Worm (Caenorhabditis elegans) whole organism, young adult: ENCODE data around the gene F53B7.4.

Source experiments
- B0019.2 ChIP-seq: fragments of 200-800 bp; sonication (Bioruptor generic); conservative IDR thresholded peaks from 2 replicates; pipeline ENCODE4 v1.3.6; 2022; ENCODE audit warnings: missing genetic modification reagents, missing genetic modification characterization, missing compliant biosample characterization
- B0035.1 ChIP-seq: sonication (generic microtip); optimal IDR thresholded peaks from 2 replicates; lab custom pipeline; 2016; ENCODE audit warnings: missing genetic modification characterization, mild to moderate bottlenecking, missing compliant biosample characterization, missing genotype, missing genetic modification reagents
- B0336.3 ChIP-seq: fragments of 200-800 bp; sonication (Bioruptor generic); IDR thresholded peaks from 2 replicates; pipeline ENCODE4 v1.3.6; 2022; ENCODE audit warnings: missing genetic modification characterization, missing compliant biosample characterization
- C06A6.2 ChIP-seq: fragments of 200-800 bp; sonication (Bioruptor generic); conservative IDR thresholded peaks from 2 replicates; pipeline ENCODE4 v1.3.6; 2022; ENCODE audit warnings: missing genetic modification characterization, missing compliant biosample characterization
- C17E4.6 ChIP-seq: fragments of 200-800 bp; sonication (Bioruptor generic); IDR thresholded peaks from 2 replicates; pipeline ENCODE4 v1.3.6; 2022; ENCODE audit warnings: missing genetic modification reagents, missing genetic modification characterization, missing compliant biosample characterization
- F33H1.4 ChIP-seq: fragments of 200-800 bp; sonication (Bioruptor generic); IDR thresholded peaks from 2 replicates; pipeline ENCODE4 v1.3.6; 2022; ENCODE audit warnings: missing genetic modification reagents, missing genetic modification characterization, missing compliant biosample characterization
- F37B4.10 ChIP-seq: fragments of 200-800 bp; sonication (Bioruptor generic); IDR thresholded peaks from 2 replicates; pipeline ENCODE4 v1.3.6; 2022; ENCODE audit warnings: missing genetic modification characterization, missing compliant biosample characterization
- F39B2.1 ChIP-seq: fragments of 200-800 bp; sonication (Bioruptor generic); IDR thresholded peaks from 2 replicates; pipeline ENCODE4 v1.3.6; 2022; ENCODE audit warnings: missing genetic modification reagents, missing genetic modification characterization, missing compliant biosample characterization
- Y53F4B.3 ChIP-seq: fragments of 200-800 bp; sonication (Bioruptor generic); IDR thresholded peaks from 2 replicates; pipeline ENCODE4 v1.3.6; 2022; ENCODE audit warnings: missing genetic modification reagents, missing genetic modification characterization, missing compliant biosample characterization
- Y56A3A.18 ChIP-seq: fragments of 200-800 bp; sonication (Bioruptor generic); IDR thresholded peaks from 2 replicates; pipeline ENCODE4 v1.3.6; 2022; ENCODE audit warnings: missing genetic modification reagents, missing genetic modification characterization, missing compliant biosample characterization
- Y79H2A.3 ChIP-seq: fragments of 200-800 bp; sonication (Bioruptor generic); conservative IDR thresholded peaks from 2 replicates; pipeline ENCODE4 v1.3.6; 2022; ENCODE audit warnings: missing genetic modification reagents, missing genetic modification characterization, missing compliant biosample characterization
- ZK185.1 ChIP-seq: sonication (generic microtip); optimal IDR thresholded peaks from 2 replicates; lab custom pipeline; 2016; ENCODE audit warnings: mild to moderate bottlenecking, missing genetic modification characterization, missing compliant biosample characterization; ENCODE audit not compliant: poor library complexity, severe bottlenecking
- attf-3 ChIP-seq: fragments of 200-800 bp; sonication (Bioruptor generic); conservative IDR thresholded peaks from 2 replicates; pipeline ENCODE4 v1.3.6; 2022; ENCODE audit warnings: missing genetic modification reagents, missing genetic modification characterization, missing compliant biosample characterization
- bed-1 ChIP-seq: fragments of 200-800 bp; sonication (Bioruptor generic); IDR thresholded peaks from 2 replicates; pipeline ENCODE4 v1.3.6; 2022; ENCODE audit warnings: missing genetic modification reagents, missing genetic modification characterization, missing compliant biosample characterization
- bed-2 ChIP-seq: fragments of 200-800 bp; sonication (Bioruptor generic); IDR thresholded peaks from 2 replicates; pipeline ENCODE4 v1.3.6; 2022; ENCODE audit warnings: missing genetic modification reagents, missing genetic modification characterization, missing compliant biosample characterization
- cebp-1 ChIP-seq, 2 experiments: fragments of 200-800 bp in 1 of 2; sonication (Bioruptor generic) in 1 of 2; sonication (generic microtip) in 1 of 2; IDR thresholded peaks in 1 of 2; optimal IDR thresholded peaks in 1 of 2; 2 replicates each; pipeline versions ENCODE4 v1.3.6 to Lab custom; 2017 to 2022; ENCODE audit warnings: missing compliant biosample characterization in 2 of 2, missing genetic modification characterization in 2 of 2, mild to moderate bottlenecking in 1 of 2, missing genetic modification reagents in 1 of 2, moderate library complexity in 1 of 2
- cebp-2 ChIP-seq: fragments of 200-800 bp; sonication (Bioruptor generic); IDR thresholded peaks from 2 replicates; pipeline ENCODE4 v1.3.6; 2022; ENCODE audit warnings: missing genetic modification characterization, missing compliant biosample characterization
- ceh-100 ChIP-seq: fragments of 200-800 bp; sonication (Bioruptor generic); IDR thresholded peaks from 2 replicates; pipeline ENCODE4 v1.3.6; 2022; ENCODE audit warnings: missing genetic modification reagents, missing genetic modification characterization, missing compliant biosample characterization
- ceh-79 ChIP-seq: sonication (generic microtip); optimal IDR thresholded peaks from 2 replicates; lab custom pipeline; 2017; ENCODE audit warnings: mild to moderate bottlenecking, missing genetic modification characterization, missing compliant biosample characterization
- dox-1 ChIP-seq: fragments of 200-800 bp; sonication (Bioruptor generic); IDR thresholded peaks from 2 replicates; pipeline ENCODE4 v1.3.6; 2022; ENCODE audit warnings: missing genetic modification reagents, missing genetic modification characterization, missing compliant biosample characterization
- egrh-3 ChIP-seq: fragments of 200-800 bp; sonication (Bioruptor generic); IDR thresholded peaks from 2 replicates; pipeline ENCODE4 v1.3.6; 2022; ENCODE audit warnings: missing genetic modification reagents, missing genetic modification characterization, missing compliant biosample characterization
- ekl-4 ChIP-seq: fragments of 200-800 bp; sonication (Bioruptor generic); IDR thresholded peaks from 2 replicates; pipeline ENCODE4 v1.3.6; 2022; ENCODE audit warnings: missing genetic modification reagents, missing genetic modification characterization, missing compliant biosample characterization
- ets-4 ChIP-seq: fragments of 200-800 bp; sonication (Bioruptor generic); optimal IDR thresholded peaks from 2 replicates; lab custom pipeline; 2018; ENCODE audit warnings: mild to moderate bottlenecking, missing genetic modification characterization, missing compliant biosample characterization
- fkh-3 ChIP-seq: sonication (generic microtip); optimal IDR thresholded peaks from 2 replicates; lab custom pipeline; 2016; ENCODE audit warnings: mild to moderate bottlenecking, missing genetic modification characterization, missing compliant biosample characterization
- hlh-26 ChIP-seq: fragments of 200-800 bp; sonication (Bioruptor generic); conservative IDR thresholded peaks from 2 replicates; pipeline ENCODE4 v1.3.6; 2022; ENCODE audit warnings: missing genetic modification reagents, missing genetic modification characterization, missing compliant biosample characterization
- hmg-1.2 ChIP-seq: fragments of 200-800 bp; sonication (Bioruptor generic); IDR thresholded peaks from 2 replicates; pipeline ENCODE4 v1.3.6; 2022; ENCODE audit warnings: missing genetic modification reagents, missing genetic modification characterization, missing compliant biosample characterization
- hrde-1 ChIP-seq: sonication (generic microtip); optimal IDR thresholded peaks from 2 replicates; lab custom pipeline; 2016; ENCODE audit warnings: missing genetic modification characterization, mild to moderate bottlenecking, missing compliant biosample characterization, moderate library complexity, missing genotype, missing genetic modification reagents, borderline replicate concordance
- lin-40 ChIP-seq: sonication (generic microtip); optimal IDR thresholded peaks from 2 replicates; lab custom pipeline; 2016; ENCODE audit warnings: missing genetic modification characterization, mild to moderate bottlenecking, missing compliant biosample characterization, missing genotype, missing genetic modification reagents
- lin-54 ChIP-seq: fragments of 200-800 bp; sonication (Bioruptor generic); optimal IDR thresholded peaks from 2 replicates; lab custom pipeline; 2018; ENCODE audit warnings: mild to moderate bottlenecking, missing genetic modification characterization, missing compliant biosample characterization
- lir-1 ChIP-seq: fragments of 200-800 bp; sonication (Bioruptor generic); conservative IDR thresholded peaks from 2 replicates; pipeline ENCODE4 v1.3.6; 2022; ENCODE audit warnings: missing genetic modification reagents, missing genetic modification characterization, missing compliant biosample characterization
- lsl-1 ChIP-seq: fragments of 200-800 bp; sonication (Bioruptor generic); optimal IDR thresholded peaks from 2 replicates; lab custom pipeline; 2018; ENCODE audit warnings: mild to moderate bottlenecking, missing genetic modification characterization, moderate library complexity, missing compliant biosample characterization
- madf-3 ChIP-seq: fragments of 200-800 bp; sonication (Bioruptor generic); IDR thresholded peaks from 2 replicates; pipeline ENCODE4 v1.3.6; 2022; ENCODE audit warnings: missing genetic modification reagents, missing genetic modification characterization, missing compliant biosample characterization
- madf-6 ChIP-seq: fragments of 200-800 bp; sonication (Bioruptor generic); IDR thresholded peaks from 2 replicates; pipeline ENCODE4 v1.3.6; 2022; ENCODE audit warnings: missing genetic modification reagents, missing genetic modification characterization, missing compliant biosample characterization
- mel-28 ChIP-seq: sonication (generic microtip); optimal IDR thresholded peaks from 2 replicates; lab custom pipeline; 2016; ENCODE audit warnings: borderline replicate concordance, mild to moderate bottlenecking, missing genetic modification characterization, missing compliant biosample characterization
- mes-4 ChIP-seq: sonication (generic microtip); optimal IDR thresholded peaks from 2 replicates; lab custom pipeline; 2016; ENCODE audit warnings: missing genotype, missing genetic modification characterization, missing compliant biosample characterization
- nhr-120 ChIP-seq: fragments of 200-800 bp; sonication (Bioruptor generic); IDR thresholded peaks from 2 replicates; pipeline ENCODE4 v1.3.6; 2022; ENCODE audit warnings: missing genetic modification characterization, missing compliant biosample characterization
- nhr-27 ChIP-seq: fragments of 200-800 bp; sonication (Bioruptor generic); optimal IDR thresholded peaks from 2 replicates; lab custom pipeline; 2018; ENCODE audit warnings: mild to moderate bottlenecking, missing genetic modification characterization, moderate library complexity, missing compliant biosample characterization
- nhr-80 ChIP-seq: sonication (generic microtip); optimal IDR thresholded peaks from 2 replicates; lab custom pipeline; 2016; ENCODE audit warnings: missing genetic modification characterization, missing compliant biosample characterization
- pha-4 ChIP-seq: fragments of 150-350 bp; sonication (generic microtip); optimal IDR thresholded peaks from 2 replicates; lab custom pipeline; 2014; ENCODE audit warnings: missing biosample characterization, missing genetic modification reagents, missing genetic modification characterization
- rec-8 ChIP-seq, 2 experiments: sonication (generic microtip); optimal IDR thresholded peaks; 2 replicates each; lab custom pipeline; 2016; ENCODE audit warnings: mild to moderate bottlenecking in 2 of 2, missing genetic modification characterization in 2 of 2, missing genetic modification reagents in 2 of 2, missing genotype in 2 of 2, missing biosample characterization in 1 of 2, missing compliant biosample characterization in 1 of 2, moderate library complexity in 1 of 2
- snpc-1.1 ChIP-seq: sonication (generic microtip); optimal IDR thresholded peaks from 2 replicates; lab custom pipeline; 2017; ENCODE audit warnings: missing genetic modification characterization, mild to moderate bottlenecking, missing compliant biosample characterization, antibody characterized with exemption, moderate library complexity, missing genotype, missing genetic modification reagents; ENCODE audit not compliant: insufficient read depth
- snpc-1.3 ChIP-seq: sonication (generic microtip); optimal IDR thresholded peaks from 2 replicates; lab custom pipeline; 2017; ENCODE audit warnings: missing genetic modification characterization, mild to moderate bottlenecking, missing compliant biosample characterization, antibody characterized with exemption, moderate library complexity, missing genotype, missing genetic modification reagents; ENCODE audit not compliant: insufficient read depth
- snpc-3.4 ChIP-seq: sonication (generic microtip); optimal IDR thresholded peaks from 2 replicates; lab custom pipeline; 2017; ENCODE audit warnings: missing genetic modification characterization, mild to moderate bottlenecking, missing compliant biosample characterization, antibody characterized with exemption, moderate library complexity, missing genotype, missing genetic modification reagents
- somi-1 ChIP-seq: fragments of 200-800 bp; sonication (Bioruptor generic); optimal IDR thresholded peaks from 2 replicates; lab custom pipeline; 2018; ENCODE audit warnings: mild to moderate bottlenecking, missing genetic modification characterization, missing compliant biosample characterization
- ztf-3 ChIP-seq: fragments of 200-800 bp; sonication (Bioruptor generic); optimal IDR thresholded peaks from 2 replicates; lab custom pipeline; 2018; ENCODE audit warnings: mild to moderate bottlenecking, missing genetic modification characterization, missing compliant biosample characterization

F53B7.4 gene

ce11 chrV:11009124-11009524, 6.8 kb upstream of the F53B7.4 start (continued):
- TF ChIP-seq C06A6.2 (GFP tag; lab: Robert Waterston, UW) (no peak), attf-3 (no peak), nhr-27 (tag; lab: Kevin White, UChicago) (no peak), cebp-2 (GFP tag; lab: Robert Waterston, UW) (no peak), ceh-79 (tag; lab: Kevin White, UChicago) (no peak), rec-8 (tag; optimal IDR thresholded peaks at IDR 0.05; lab: Kevin White, UChicago) (no peak), snpc-3.4 (tag; lab: Kevin White, UChicago) (no peak), lir-1 (no peak), Y56A3A.18 (GFP tag; lab: Robert Waterston, UW) (no peak), hrde-1 (no peak), F39B2.1 (GFP tag; lab: Robert Waterston, UW) (no peak), ekl-4 (GFP tag; lab: Robert Waterston, UW) (no peak), lin-40 (tag; lab: Kevin White, UChicago) (peak; percentile 4), madf-6 (GFP tag; lab: Robert Waterston, UW) (no peak), ceh-100 (GFP tag; lab: Robert Waterston, UW) (no peak), ets-4 (GFP tag; lab: Kevin White, UChicago) (peak; percentile 73), ztf-3 (no peak), fkh-3 (tag; lab: Kevin White, UChicago) (no peak), hmg-1.2 (GFP tag; lab: Robert Waterston, UW) (no peak), somi-1 (GFP tag; lab: Kevin White, UChicago) (no peak)

- TF ChIP-seq nhr-80 (tag; lab: Kevin White, UChicago) = peak; percentile 92
- TF ChIP-seq mel-28 (tag; lab: Kevin White, UChicago) = no peak
- TF ChIP-seq ZK185.1 (tag; lab: Kevin White, UChicago) = no peak
- peak; percentile 30; the same call in 1 of the 2 replicates for TF ChIP-seq dox-1 (GFP tag; lab: Robert Waterston, UW)
- TF ChIP-seq lin-40 (tag; lab: Kevin White, UChicago) = no peak
- TF ChIP-seq F37B4.10 = no peak
- TF ChIP-seq cebp-1 (GFP tag; IDR thresholded peaks at IDR 0.05; lab: Robert Waterston, UW) = no peak
- TF ChIP-seq cebp-1 (tag; optimal IDR thresholded peaks at IDR 0.05; lab: Kevin White, UChicago) = peak; percentile 2
- no peak for TF ChIP-seq B0019.2 (GFP tag; lab: Robert Waterston, UW)
- no peak for TF ChIP-seq ets-4 (GFP tag; lab: Kevin White, UChicago)
- no peak for TF ChIP-seq bed-2 (GFP tag; lab: Robert Waterston, UW)
- TF ChIP-seq F33H1.4 (GFP tag; lab: Robert Waterston, UW) = no peak
- TF ChIP-seq Y53F4B.3 = no peak
- TF ChIP-seq snpc-3.4 (tag; lab: Kevin White, UChicago) = no peak
- no peak for TF ChIP-seq nhr-120 (GFP tag; lab: Robert Waterston, UW)
Measured at ce11 chrV:11007651-11008050, 5.3 kb upstream of the F53B7.4 start.

ce11 chrV:11004094-11004493, 1.8 kb upstream of the F53B7.4 start:
- TF ChIP-seq C17E4.6 (GFP tag; lab: Robert Waterston, UW) = no peak
- no peak for TF ChIP-seq pha-4
- no peak for TF ChIP-seq B0035.1 (tag; lab: Kevin White, UChicago)
- TF ChIP-seq B0336.3 (GFP tag; lab: Robert Waterston, UW) = no peak
- no peak for TF ChIP-seq dox-1 (GFP tag; lab: Robert Waterston, UW)
- TF ChIP-seq mes-4 (tag; lab: Kevin White, UChicago) = no peak
- no peak for TF ChIP-seq egrh-3 (GFP tag; lab: Robert Waterston, UW)
- TF ChIP-seq snpc-1.3 = no peak
- TF ChIP-seq Y79H2A.3 (GFP tag; lab: Robert Waterston, UW) = no peak
- TF ChIP-seq hlh-26 (GFP tag; lab: Robert Waterston, UW) = no peak
- TF ChIP-seq ets-4 (GFP tag; lab: Kevin White, UChicago) = no peak
- TF ChIP-seq madf-3 (GFP tag; lab: Robert Waterston, UW) = no peak
- no peak for TF ChIP-seq snpc-1.1 (tag; lab: Kevin White, UChicago)
- TF ChIP-seq lsl-1 (GFP tag; lab: Kevin White, UChicago) = no peak
- TF ChIP-seq bed-1 = no peak
- no peak for TF ChIP-seq lin-54 (GFP tag; lab: Kevin White, UChicago)
- no peak for TF ChIP-seq hmg-1.2 (GFP tag; lab: Robert Waterston, UW)
